Fruit fly (Drosophila melanogaster) whole organism, embryonic: Measurements from ENCODE around the gene CG8958.

Source experiments
- Adf1 ChIP-seq: fragments of 200-800 bp; sonication (Bioruptor generic); IDR thresholded peaks from 2 replicates; pipeline ENCODE4 v1.3.6; 2022; ENCODE audit warnings: missing biosample characterization, missing genetic modification characterization
- Aef1 ChIP-seq: fragments of 200-800 bp; sonication (Bioruptor generic); IDR thresholded peaks from 3 replicates; pipeline ENCODE4 v1.3.6; 2022; ENCODE audit warnings: missing biosample characterization, missing genetic modification characterization
- Atf6 ChIP-seq: fragments of 200-800 bp; sonication (Bioruptor generic); IDR thresholded peaks from 2 replicates; pipeline ENCODE4 v1.3.6; 2022; ENCODE audit warnings: missing biosample characterization, missing genetic modification characterization
- CG1024 ChIP-seq: fragments of 200-800 bp; sonication (Bioruptor generic); IDR thresholded peaks from 2 replicates; pipeline ENCODE4 v1.3.6; 2022; ENCODE audit warnings: missing biosample characterization, missing genetic modification characterization
- CG10543 ChIP-seq: fragments of 200-800 bp; sonication (Bioruptor generic); optimal IDR thresholded peaks from 3 replicates; lab custom pipeline; 2017; ENCODE audit warnings: missing biosample characterization, mild to moderate bottlenecking, missing genetic modification characterization, moderate library complexity
- CG10565 ChIP-seq: fragments of 200-800 bp; sonication (Bioruptor generic); optimal IDR thresholded peaks from 3 replicates; lab custom pipeline; 2016; ENCODE audit warnings: missing biosample characterization, mild to moderate bottlenecking, missing genetic modification characterization
- CG11398 ChIP-seq: fragments of 200-800 bp; sonication (Bioruptor generic); optimal IDR thresholded peaks from 2 replicates; lab custom pipeline; 2016; ENCODE audit warnings: missing biosample characterization, missing genetic modification characterization
- CG12104 ChIP-seq: fragments of 200-800 bp; sonication (Bioruptor generic); optimal IDR thresholded peaks from 3 replicates; lab custom pipeline; 2016; ENCODE audit warnings: missing biosample characterization, missing genetic modification characterization
- CG13624 ChIP-seq: fragments of 200-800 bp; sonication (Bioruptor generic); optimal IDR thresholded peaks from 2 replicates; lab custom pipeline; 2016; ENCODE audit warnings: missing biosample characterization, missing genetic modification characterization
- CG15073 ChIP-seq: fragments of 200-800 bp; sonication (Bioruptor generic); optimal IDR thresholded peaks from 2 replicates; lab custom pipeline; 2016; ENCODE audit warnings: missing biosample characterization, missing genetic modification characterization
- CG15479 ChIP-seq: fragments of 200-800 bp; sonication (Bioruptor generic); optimal IDR thresholded peaks from 3 replicates; lab custom pipeline; 2019; ENCODE audit warnings: missing biosample characterization, mild to moderate bottlenecking, missing genetic modification characterization, moderate library complexity
- CG18476 ChIP-seq: fragments of 200-800 bp; sonication (Bioruptor generic); optimal IDR thresholded peaks from 2 replicates; lab custom pipeline; 2016; ENCODE audit warnings: missing biosample characterization, mild to moderate bottlenecking, missing genetic modification characterization
- CG2199 ChIP-seq: fragments of 200-800 bp; sonication (Bioruptor generic); IDR thresholded peaks from 3 replicates; pipeline ENCODE4 v1.3.6; 2022; ENCODE audit warnings: missing biosample characterization, missing genetic modification characterization
- CG30020 ChIP-seq: fragments of 200-800 bp; optimal IDR thresholded peaks from 2 replicates; lab custom pipeline; 2019; ENCODE audit warnings: missing biosample characterization, mild to moderate bottlenecking, missing genetic modification characterization, moderate library complexity
- CG32772 ChIP-seq: fragments of 200-800 bp; sonication (Bioruptor generic); IDR thresholded peaks from 2 replicates; pipeline ENCODE4 v1.3.6; 2022; ENCODE audit warnings: missing biosample characterization, missing genetic modification characterization
- CG4820 ChIP-seq: fragments of 200-800 bp; sonication (Bioruptor generic); optimal IDR thresholded peaks from 3 replicates; lab custom pipeline; 2016; ENCODE audit warnings: missing biosample characterization, missing genetic modification characterization
- CG5245 ChIP-seq: fragments of 200-800 bp; sonication (Bioruptor generic); optimal IDR thresholded peaks from 3 replicates; lab custom pipeline; 2016; ENCODE audit warnings: missing biosample characterization, missing genetic modification characterization
- CG6272 ChIP-seq: fragments of 200-800 bp; sonication (Bioruptor generic); IDR thresholded peaks from 2 replicates; pipeline ENCODE4 v1.3.6; 2022; ENCODE audit warnings: missing biosample characterization, missing genetic modification characterization
- CG7271 ChIP-seq: fragments of 200-800 bp; sonication (Bioruptor generic); optimal IDR thresholded peaks from 2 replicates; lab custom pipeline; 2018; ENCODE audit warnings: missing biosample characterization, mild to moderate bottlenecking, missing genetic modification characterization, moderate library complexity
- D19B ChIP-seq: fragments of 200-800 bp; sonication (Bioruptor generic); optimal IDR thresholded peaks from 2 replicates; lab custom pipeline; 2017; ENCODE audit warnings: missing biosample characterization, mild to moderate bottlenecking, missing genetic modification characterization
- Dfd ChIP-seq, 2 experiments: fragments of >200 bp; optimal IDR thresholded peaks; 2 replicates each; lab custom pipeline; 2017; ENCODE audit warnings: missing biosample characterization in 2 of 2, missing genetic modification characterization in 2 of 2
- HLH54F ChIP-seq: fragments of 200-800 bp; sonication (Bioruptor generic); optimal IDR thresholded peaks from 3 replicates; lab custom pipeline; 2016; ENCODE audit warnings: missing biosample characterization, missing genetic modification characterization
- Hr78 ChIP-seq, 2 experiments: fragments of 200-800 bp in 1 of 2; fragments of >200 bp in 1 of 2; sonication (Bioruptor generic) in 1 of 2; optimal IDR thresholded peaks; 2 replicates each; lab custom pipeline; 2017 to 2019; ENCODE audit warnings: missing biosample characterization in 2 of 2, missing genetic modification characterization in 2 of 2, mild to moderate bottlenecking in 1 of 2, moderate library complexity in 1 of 2
- MBD-R2 ChIP-seq: fragments of 200-800 bp; sonication (Bioruptor generic); IDR thresholded peaks from 2 replicates; pipeline ENCODE4 v1.3.6; 2022; ENCODE audit warnings: missing biosample characterization, missing genetic modification characterization
- Nf-YC ChIP-seq: fragments of 200-800 bp; optimal IDR thresholded peaks from 3 replicates; lab custom pipeline; 2019; ENCODE audit warnings: missing biosample characterization, mild to moderate bottlenecking, missing genetic modification characterization, moderate library complexity
- Ravus ChIP-seq: fragments of 200-800 bp; sonication (Bioruptor generic); IDR thresholded peaks from 2 replicates; pipeline ENCODE4 v1.3.6; 2022; ENCODE audit warnings: missing biosample characterization, missing genetic modification characterization
- Taf1 ChIP-seq: fragments of 200-800 bp; sonication (Bioruptor generic); IDR thresholded peaks from 2 replicates; pipeline ENCODE4 v1.3.6; 2022; ENCODE audit warnings: missing biosample characterization, missing genetic modification characterization
- Usf ChIP-seq: fragments of 200-800 bp; sonication (Bioruptor generic); optimal IDR thresholded peaks from 2 replicates; lab custom pipeline; 2017; ENCODE audit warnings: missing genotype, missing biosample characterization, missing genetic modification characterization
- Xbp1 ChIP-seq: fragments of 200-800 bp; sonication (Bioruptor generic); optimal IDR thresholded peaks from 3 replicates; lab custom pipeline; 2016; ENCODE audit warnings: missing biosample characterization, mild to moderate bottlenecking, missing genetic modification characterization
- abd-A ChIP-seq: fragments of 200-800 bp; sonication (Bioruptor generic); optimal IDR thresholded peaks from 3 replicates; lab custom pipeline; 2019; ENCODE audit warnings: missing biosample characterization, mild to moderate bottlenecking, missing genetic modification characterization, moderate library complexity
- cg ChIP-seq: fragments of 200-800 bp; sonication (Bioruptor generic); optimal IDR thresholded peaks from 3 replicates; lab custom pipeline; 2019; ENCODE audit warnings: missing biosample characterization, mild to moderate bottlenecking, missing genetic modification characterization, moderate library complexity
- chinmo ChIP-seq: fragments of 200-800 bp; sonication (Bioruptor generic); IDR thresholded peaks from 4 replicates; pipeline ENCODE4 v1.3.6; 2022; ENCODE audit warnings: missing biosample characterization, missing genetic modification characterization; ENCODE audit not compliant: partially characterized antibody
- crol ChIP-seq: fragments of 200-800 bp; sonication (Bioruptor generic); IDR thresholded peaks from 2 replicates; pipeline ENCODE4 v1.3.6; 2022; ENCODE audit warnings: missing biosample characterization, missing genetic modification characterization
- disco-r ChIP-seq: fragments of 200-800 bp; sonication (Bioruptor generic); optimal IDR thresholded peaks from 2 replicates; lab custom pipeline; 2016; ENCODE audit warnings: missing biosample characterization, missing genetic modification characterization
- en ChIP-seq: fragments of 200-800 bp; sonication (Bioruptor generic); optimal IDR thresholded peaks from 2 replicates; lab custom pipeline; 2016; ENCODE audit warnings: missing biosample characterization, missing genetic modification characterization
- ftz-f1 ChIP-seq: fragments of 200-800 bp; sonication (Bioruptor generic); optimal IDR thresholded peaks from 2 replicates; lab custom pipeline; 2016; ENCODE audit warnings: missing biosample characterization, missing genetic modification characterization
- hth ChIP-seq: fragments of >200 bp; optimal IDR thresholded peaks from 2 replicates; lab custom pipeline; 2017; ENCODE audit warnings: inconsistent platforms
- ken ChIP-seq: fragments of 200-800 bp; sonication (Bioruptor generic); IDR thresholded peaks from 3 replicates; pipeline ENCODE4 v1.3.6; 2022; ENCODE audit warnings: missing biosample characterization, missing genetic modification characterization
- lab ChIP-seq: fragments of 200-800 bp; sonication (Bioruptor generic); optimal IDR thresholded peaks from 3 replicates; lab custom pipeline; 2017; ENCODE audit warnings: missing biosample characterization, missing genetic modification characterization, mild to moderate bottlenecking, moderate library complexity, missing genetic modification reagents
- mirr ChIP-seq: fragments of 200-800 bp; sonication (Bioruptor generic); optimal IDR thresholded peaks from 3 replicates; lab custom pipeline; 2018; ENCODE audit warnings: missing biosample characterization, mild to moderate bottlenecking, missing genetic modification characterization
- pita ChIP-seq: fragments of 200-800 bp; sonication (Bioruptor generic); optimal IDR thresholded peaks from 2 replicates; lab custom pipeline; 2017; ENCODE audit warnings: missing biosample characterization, mild to moderate bottlenecking, missing genetic modification characterization
- pum ChIP-seq: fragments of 200-800 bp; sonication (Bioruptor generic); optimal IDR thresholded peaks from 2 replicates; lab custom pipeline; 2016; ENCODE audit warnings: missing biosample characterization, missing genetic modification characterization
- sd ChIP-seq: fragments of 200-800 bp; sonication (Bioruptor generic); optimal IDR thresholded peaks from 3 replicates; lab custom pipeline; 2018; ENCODE audit warnings: missing biosample characterization, mild to moderate bottlenecking, missing genetic modification characterization, moderate library complexity
- sqz ChIP-seq: fragments of 200-800 bp; sonication (Bioruptor generic); optimal IDR thresholded peaks from 3 replicates; lab custom pipeline; 2018; ENCODE audit warnings: missing biosample characterization, mild to moderate bottlenecking, missing genetic modification characterization
- sug ChIP-seq: fragments of 200-800 bp; optimal IDR thresholded peaks from 2 replicates; lab custom pipeline; 2019; ENCODE audit warnings: missing biosample characterization, mild to moderate bottlenecking, missing genetic modification characterization, moderate library complexity
- wor ChIP-seq: fragments of 200-800 bp; sonication (Bioruptor generic); IDR thresholded peaks from 2 replicates; pipeline ENCODE4 v1.3.6; 2022; ENCODE audit warnings: missing biosample characterization, missing genetic modification characterization
- yki ChIP-seq: fragments of >200 bp; optimal IDR thresholded peaks from 3 replicates; lab custom pipeline; 2018
- zf30C ChIP-seq: fragments of 200-800 bp; sonication (Bioruptor generic); optimal IDR thresholded peaks from 3 replicates; lab custom pipeline; 2018; ENCODE audit warnings: missing biosample characterization, mild to moderate bottlenecking, missing genetic modification characterization
- zfh2 ChIP-seq: fragments of 200-800 bp; sonication (Bioruptor generic); optimal IDR thresholded peaks from 2 replicates; lab custom pipeline; 2016; ENCODE audit warnings: missing biosample characterization, missing genetic modification characterization

Gene CG8958

dm6 chrX:16100726-16101351 lies 17.8 kb downstream of the CG8958 start:
- TF ChIP-seq D19B (GFP tag; lab: Kevin White, UChicago) (no peak), ftz-f1 (GFP tag; lab: Kevin White, UChicago) (peak; percentile 22), Atf6 (GFP tag; lab: Robert Waterston, UW) (no peak), CG32772 (peak; percentile 7; the same call in 1 of the 2 replicates), crol (peak; percentile 72; the same call in 1 of the 2 replicates), chinmo (GFP tag; lab: Robert Waterston, UW) (0 out of 4 replicates have a peak, but pooled peaks have one; percentile 53), abd-A (tag; lab: Kevin White, UChicago) (peak; percentile 50), cg (peak; percentile 73), CG4820 (no peak), CG10543 (GFP tag; lab: Kevin White, UChicago) (peak; percentile 44), lab (GFP tag; lab: Kevin White, UChicago) (peak; percentile 12), sqz (GFP tag; lab: Kevin White, UChicago) (peak; percentile 60), CG2199 (GFP tag; lab: Robert Waterston, UW) (0 out of 3 replicates have a peak, but pooled peaks have one; percentile 32), sd (tag; lab: Kevin White, UChicago) (peak; percentile 94), Hr78 (GFP tag; optimal IDR thresholded peaks at IDR 0.05; lab: Kevin White, UChicago) (peak in 1 of 2 experiments; percentile 73), mirr (GFP tag; lab: Kevin White, UChicago) (peak; percentile 11), Aef1 (GFP tag; lab: Robert Waterston, UW) (no peak), sug (tag; lab: Kevin White, UChicago) (peak; percentile 21), Nf-YC (tag; lab: Kevin White, UChicago) (peak; percentile 10), CG18476 (GFP tag; lab: Kevin White, UChicago) (no peak), zf30C (GFP tag; lab: Kevin White, UChicago) (no peak)

- no peak for TF ChIP-seq Ravus (GFP tag; lab: Robert Waterston, UW)
- TF ChIP-seq hth (lab: Kevin White, UChicago), result no peak
- no peak for TF ChIP-seq CG10565 (GFP tag; lab: Kevin White, UChicago)
- no peak for TF ChIP-seq wor (GFP tag; lab: Robert Waterston, UW)
- TF ChIP-seq zfh2 (GFP tag; lab: Kevin White, UChicago), result peak; percentile 38
- TF ChIP-seq CG5245, result no peak
- no peak for TF ChIP-seq HLH54F (GFP tag; lab: Kevin White, UChicago)
- no peak for TF ChIP-seq CG15479 (GFP tag; lab: Kevin White, UChicago)
- TF ChIP-seq CG11398 (GFP tag; lab: Kevin White, UChicago), result no peak
- no peak for TF ChIP-seq Taf1 (GFP tag; lab: Robert Waterston, UW)
- no peak for TF ChIP-seq CG7271 (tag; lab: Kevin White, UChicago)
- TF ChIP-seq Usf (GFP tag; lab: Kevin White, UChicago), result peak; percentile 7
- TF ChIP-seq ken, result no peak
- TF ChIP-seq pum (GFP tag; lab: Kevin White, UChicago), result no peak
- no peak for TF ChIP-seq yki (lab: Kevin White, UChicago)
- no peak for TF ChIP-seq CG12104 (GFP tag; lab: Kevin White, UChicago)
- TF ChIP-seq CG30020 (tag; lab: Kevin White, UChicago), result no peak
- no peak for TF ChIP-seq pita (GFP tag; lab: Kevin White, UChicago)
- TF ChIP-seq CG1024 (GFP tag; lab: Robert Waterston, UW), result no peak
- TF ChIP-seq MBD-R2 (GFP tag; lab: Robert Waterston, UW), result no peak
- TF ChIP-seq en (GFP tag; lab: Kevin White, UChicago), result no peak
- TF ChIP-seq Xbp1 (GFP tag; lab: Kevin White, UChicago), result peak; percentile 21
- TF ChIP-seq Dfd (GFP tag; optimal IDR thresholded peaks at IDR 0.05; lab: Kevin White, UChicago), result no peak
- TF ChIP-seq CG13624 (GFP tag; lab: Kevin White, UChicago), result no peak
- no peak for TF ChIP-seq CG6272 (GFP tag; lab: Robert Waterston, UW)
- no peak for TF ChIP-seq Adf1 (GFP tag; lab: Robert Waterston, UW)
- TF ChIP-seq CG15073 (GFP tag; lab: Kevin White, UChicago), result no peak
- no peak for TF ChIP-seq disco-r (GFP tag; lab: Kevin White, UChicago)
These were observed 19.5 kb downstream of the CG8958 start for dm6 chrX:16102338-16103218.
